Fruit fly (Drosophila melanogaster) whole organism, embryonic: Measurements from ENCODE around the gene CG18213.

Experiments used
- Atf-2 ChIP-seq: fragments of 200-800 bp; sonication (Bioruptor generic); optimal IDR thresholded peaks from 2 replicates; lab custom pipeline; 2016; ENCODE audit warnings: missing biosample characterization, missing genetic modification characterization
- Bteb2 ChIP-seq: fragments of 200-800 bp; sonication (Bioruptor generic); optimal IDR thresholded peaks from 2 replicates; lab custom pipeline; 2016; ENCODE audit warnings: missing biosample characterization, missing genetic modification characterization
- CG10431 ChIP-seq: fragments of 200-800 bp; sonication (Bioruptor generic); optimal IDR thresholded peaks from 3 replicates; lab custom pipeline; 2018; ENCODE audit warnings: missing biosample characterization, mild to moderate bottlenecking, missing genetic modification characterization
- CG11398 ChIP-seq: fragments of 200-800 bp; sonication (Bioruptor generic); optimal IDR thresholded peaks from 2 replicates; lab custom pipeline; 2016; ENCODE audit warnings: missing biosample characterization, missing genetic modification characterization
- CG12155 ChIP-seq: fragments of 200-800 bp; sonication (Bioruptor generic); optimal IDR thresholded peaks from 3 replicates; lab custom pipeline; 2016; ENCODE audit warnings: missing biosample characterization, missing genetic modification characterization
- CG14710 ChIP-seq: fragments of 200-800 bp; sonication (Bioruptor generic); optimal IDR thresholded peaks from 3 replicates; lab custom pipeline; 2019; ENCODE audit warnings: missing biosample characterization, mild to moderate bottlenecking, missing genetic modification characterization, moderate library complexity
- CG1529 ChIP-seq: fragments of 200-800 bp; sonication (Bioruptor generic); optimal IDR thresholded peaks from 3 replicates; lab custom pipeline; 2018; ENCODE audit warnings: missing biosample characterization, missing genetic modification characterization
- CG1792 ChIP-seq: fragments of 200-800 bp; sonication (Bioruptor generic); optimal IDR thresholded peaks from 2 replicates; lab custom pipeline; 2016; ENCODE audit warnings: missing biosample characterization, missing genetic modification characterization
- CG2120 ChIP-seq: fragments of 200-800 bp; sonication (Bioruptor generic); optimal IDR thresholded peaks from 3 replicates; lab custom pipeline; 2016; ENCODE audit warnings: missing biosample characterization, missing genetic modification characterization
- CG2875 ChIP-seq: fragments of 200-800 bp; sonication (Bioruptor generic); optimal IDR thresholded peaks from 2 replicates; lab custom pipeline; 2017; ENCODE audit warnings: missing biosample characterization, mild to moderate bottlenecking, missing genetic modification characterization, missing genetic modification reagents
- CG34224 ChIP-seq: fragments of 200-800 bp; sonication (Bioruptor generic); IDR thresholded peaks from 3 replicates; pipeline ENCODE4 v1.3.6; 2022; ENCODE audit warnings: missing biosample characterization, missing genetic modification characterization; ENCODE audit not compliant: partially characterized antibody
- CG6654 ChIP-seq: fragments of 200-800 bp; sonication (Bioruptor generic); optimal IDR thresholded peaks from 2 replicates; lab custom pipeline; 2017; ENCODE audit warnings: missing biosample characterization, mild to moderate bottlenecking, missing genetic modification characterization
- CG6854 ChIP-seq: fragments of 200-800 bp; sonication (Bioruptor generic); optimal IDR thresholded peaks from 3 replicates; lab custom pipeline; 2017; ENCODE audit warnings: missing biosample characterization, mild to moderate bottlenecking, missing genetic modification characterization
- CG9727 ChIP-seq: fragments of 200-800 bp; sonication (Bioruptor generic); optimal IDR thresholded peaks from 3 replicates; lab custom pipeline; 2017; ENCODE audit warnings: missing biosample characterization, mild to moderate bottlenecking, missing genetic modification characterization
- Chrac-16 ChIP-seq: fragments of 200-800 bp; sonication (Bioruptor generic); optimal IDR thresholded peaks from 3 replicates; lab custom pipeline; 2016; ENCODE audit warnings: missing biosample characterization, missing genetic modification characterization
- Doc3 ChIP-seq: fragments of 200-800 bp; sonication (Bioruptor generic); IDR thresholded peaks from 3 replicates; pipeline ENCODE4 v1.3.6; 2022; ENCODE audit warnings: missing biosample characterization, missing genetic modification characterization; ENCODE audit not compliant: partially characterized antibody
- Eip74EF ChIP-seq, 2 experiments: fragments of 200-800 bp in 1 of 2; fragments of >200 bp in 1 of 2; sonication (Bioruptor generic) in 1 of 2; optimal IDR thresholded peaks; 2 replicates each; lab custom pipeline; 2017 to 2019; ENCODE audit warnings: missing biosample characterization in 2 of 2, missing genetic modification characterization in 2 of 2, mild to moderate bottlenecking in 1 of 2, moderate library complexity in 1 of 2
- Hey ChIP-seq: fragments of 200-800 bp; sonication (Bioruptor generic); optimal IDR thresholded peaks from 3 replicates; lab custom pipeline; 2018; ENCODE audit warnings: missing biosample characterization, mild to moderate bottlenecking, missing genetic modification characterization
- HmgD ChIP-seq: fragments of 200-800 bp; sonication (Bioruptor generic); optimal IDR thresholded peaks from 3 replicates; lab custom pipeline; 2016; ENCODE audit warnings: missing biosample characterization, missing genetic modification characterization
- Hr3 ChIP-seq: fragments of 200-800 bp; sonication (Bioruptor generic); optimal IDR thresholded peaks from 3 replicates; lab custom pipeline; 2016; ENCODE audit warnings: missing biosample characterization, missing genetic modification characterization
- Meics ChIP-seq: fragments of 200-800 bp; sonication (Bioruptor generic); optimal IDR thresholded peaks from 2 replicates; lab custom pipeline; 2017; ENCODE audit warnings: missing biosample characterization, mild to moderate bottlenecking, missing genetic modification characterization
- Oli ChIP-seq: fragments of 200-800 bp; sonication (Bioruptor generic); optimal IDR thresholded peaks from 2 replicates; lab custom pipeline; 2018; ENCODE audit warnings: missing biosample characterization, mild to moderate bottlenecking, missing genetic modification characterization, moderate library complexity
- Ravus ChIP-seq: fragments of 200-800 bp; sonication (Bioruptor generic); IDR thresholded peaks from 2 replicates; pipeline ENCODE4 v1.3.6; 2022; ENCODE audit warnings: missing biosample characterization, missing genetic modification characterization
- Side ChIP-seq: fragments of 200-800 bp; sonication (Bioruptor generic); optimal IDR thresholded peaks from 2 replicates; lab custom pipeline; 2016; ENCODE audit warnings: missing biosample characterization, missing genetic modification characterization
- bigmax ChIP-seq: fragments of 200-800 bp; sonication (Bioruptor generic); optimal IDR thresholded peaks from 2 replicates; lab custom pipeline; 2018; ENCODE audit warnings: missing biosample characterization, mild to moderate bottlenecking, missing genetic modification characterization
- cato ChIP-seq: fragments of 200-800 bp; sonication (Bioruptor generic); optimal IDR thresholded peaks from 2 replicates; lab custom pipeline; 2016; ENCODE audit warnings: missing biosample characterization, missing genetic modification characterization, borderline replicate concordance
- crol ChIP-seq: fragments of 200-800 bp; sonication (Bioruptor generic); IDR thresholded peaks from 2 replicates; pipeline ENCODE4 v1.3.6; 2022; ENCODE audit warnings: missing biosample characterization, missing genetic modification characterization
- dmrt99B ChIP-seq: fragments of 200-800 bp; sonication (Bioruptor generic); optimal IDR thresholded peaks from 2 replicates; lab custom pipeline; 2018; ENCODE audit warnings: missing biosample characterization, mild to moderate bottlenecking, missing genetic modification characterization, moderate library complexity
- eve ChIP-seq, 2 experiments: fragments of >200 bp; optimal IDR thresholded peaks; 2 replicates each; lab custom pipeline; 2017; ENCODE audit warnings: missing biosample characterization in 2 of 2, missing genetic modification characterization in 2 of 2
- eyg ChIP-seq: fragments of 200-800 bp; sonication (Bioruptor generic); optimal IDR thresholded peaks from 3 replicates; lab custom pipeline; 2016; ENCODE audit warnings: missing biosample characterization, missing genetic modification characterization
- gsb ChIP-seq: fragments of 200-800 bp; sonication (Bioruptor generic); IDR thresholded peaks from 2 replicates; pipeline ENCODE4 v1.3.6; 2022; ENCODE audit warnings: missing biosample characterization, missing genetic modification characterization
- h ChIP-seq: fragments of >200 bp; optimal IDR thresholded peaks from 2 replicates; lab custom pipeline; 2017
- ham ChIP-seq: fragments of 200-800 bp; sonication (Bioruptor generic); IDR thresholded peaks from 2 replicates; pipeline ENCODE4 v1.3.6; 2022; ENCODE audit warnings: missing biosample characterization, missing genetic modification characterization
- kah ChIP-seq: fragments of 200-800 bp; sonication (Bioruptor generic); optimal IDR thresholded peaks from 2 replicates; lab custom pipeline; 2018; ENCODE audit warnings: missing biosample characterization, mild to moderate bottlenecking, missing genetic modification characterization
- ken ChIP-seq: fragments of 200-800 bp; sonication (Bioruptor generic); IDR thresholded peaks from 3 replicates; pipeline ENCODE4 v1.3.6; 2022; ENCODE audit warnings: missing biosample characterization, missing genetic modification characterization
- klu ChIP-seq: fragments of 200-800 bp; sonication (Bioruptor generic); IDR thresholded peaks from 2 replicates; pipeline ENCODE4 v1.3.6; 2022; ENCODE audit warnings: missing biosample characterization, missing genetic modification characterization
- lbe ChIP-seq: fragments of 200-800 bp; sonication (Bioruptor generic); optimal IDR thresholded peaks from 2 replicates; lab custom pipeline; 2016; ENCODE audit warnings: missing biosample characterization, mild to moderate bottlenecking, missing genetic modification characterization
- lola ChIP-seq, 3 experiments: fragments of >200 bp in 2 of 3; fragments of 200-800 bp in 1 of 3; sonication (Bioruptor generic) in 1 of 3; optimal IDR thresholded peaks; 2 replicates each; lab custom pipeline; 2017 to 2019; ENCODE audit warnings: missing biosample characterization in 3 of 3, missing genetic modification characterization in 3 of 3, mild to moderate bottlenecking in 1 of 3, moderate library complexity in 1 of 3
- nerfin-2 ChIP-seq: fragments of 200-800 bp; sonication (Bioruptor generic); IDR thresholded peaks from 2 replicates; pipeline ENCODE4 v1.3.6; 2022; ENCODE audit warnings: missing biosample characterization, missing genetic modification characterization; ENCODE audit not compliant: partially characterized antibody
- oc ChIP-seq: fragments of 200-800 bp; sonication (Bioruptor generic); optimal IDR thresholded peaks from 2 replicates; lab custom pipeline; 2018; ENCODE audit warnings: missing biosample characterization, mild to moderate bottlenecking, missing genetic modification characterization, moderate library complexity
- otp ChIP-seq: fragments of 200-800 bp; sonication (Bioruptor generic); IDR thresholded peaks from 3 replicates; pipeline ENCODE4, ENCODE4 v1.3.6; 2022; ENCODE audit warnings: missing biosample characterization, missing genetic modification characterization
- psq ChIP-seq: fragments of 200-800 bp; sonication (Bioruptor generic); optimal IDR thresholded peaks from 2 replicates; lab custom pipeline; 2017; ENCODE audit warnings: missing biosample characterization, missing genetic modification characterization
- sens-2 ChIP-seq: fragments of 200-800 bp; sonication (Bioruptor generic); IDR thresholded peaks from 2 replicates; pipeline ENCODE4 v1.3.6; 2022; ENCODE audit warnings: missing biosample characterization, missing genetic modification characterization
- tna ChIP-seq: fragments of 200-800 bp; sonication (Bioruptor generic); IDR thresholded peaks from 2 replicates; pipeline ENCODE4 v1.3.6; 2022; ENCODE audit warnings: missing biosample characterization, missing genetic modification characterization; ENCODE audit not compliant: partially characterized antibody
- trh ChIP-seq: fragments of 200-800 bp; sonication (Bioruptor generic); optimal IDR thresholded peaks from 2 replicates; lab custom pipeline; 2016; ENCODE audit warnings: missing biosample characterization, missing genetic modification characterization
- twi ChIP-seq: fragments of 200-800 bp; optimal IDR thresholded peaks from 2 replicates; lab custom pipeline; 2019; ENCODE audit warnings: missing biosample characterization, mild to moderate bottlenecking, missing genetic modification characterization, moderate library complexity
- unc-4 ChIP-seq: fragments of 200-800 bp; sonication (Bioruptor generic); IDR thresholded peaks from 2 replicates; pipeline ENCODE4 v1.3.6; 2022; ENCODE audit warnings: missing biosample characterization, missing genetic modification characterization; ENCODE audit not compliant: partially characterized antibody
- wek ChIP-seq: fragments of 200-800 bp; sonication (Bioruptor generic); optimal IDR thresholded peaks from 3 replicates; lab custom pipeline; 2018; ENCODE audit warnings: missing biosample characterization, mild to moderate bottlenecking, missing genetic modification characterization, moderate library complexity
- zfh1 ChIP-seq: fragments of 200-800 bp; sonication (Bioruptor generic); IDR thresholded peaks from 3 replicates; pipeline ENCODE4 v1.3.6; 2022; ENCODE audit warnings: missing biosample characterization, missing genetic modification characterization

The CG18213 gene

DNA sequence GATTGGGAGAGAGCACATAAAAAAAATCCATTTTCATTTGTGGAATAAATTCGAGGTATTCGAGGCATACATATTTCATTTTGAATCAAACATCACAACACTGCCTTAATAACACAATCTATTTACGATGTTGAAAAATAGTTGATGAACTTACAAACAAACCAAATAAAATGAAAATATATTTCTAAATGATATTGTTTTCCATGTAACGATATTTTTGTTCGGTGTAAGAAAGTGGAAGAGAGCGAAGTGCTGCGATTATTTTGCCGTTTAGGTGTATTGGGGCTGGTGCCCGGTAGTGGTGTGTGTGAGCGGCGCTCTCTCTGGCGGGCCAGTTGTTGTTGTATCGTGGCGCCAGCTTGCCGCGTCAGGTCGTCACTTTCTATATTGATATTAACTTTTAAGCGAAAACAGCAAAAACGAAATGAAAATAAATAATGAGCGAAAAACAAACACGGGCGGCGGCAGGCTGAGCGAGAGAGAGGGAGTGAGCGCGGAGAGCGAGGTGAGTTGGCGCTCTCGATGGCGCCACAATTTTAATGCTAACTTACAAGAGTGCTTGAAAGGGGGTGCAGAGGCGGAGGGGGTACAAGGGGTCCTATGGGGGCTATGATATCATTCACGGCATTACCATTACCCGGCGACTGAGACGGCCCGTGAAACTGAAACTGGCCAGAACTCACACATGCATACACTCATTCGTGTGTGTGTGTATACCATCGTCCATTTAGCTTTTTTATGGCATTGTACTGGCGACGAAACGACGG, 25.2 kb upstream of the CG18213 start (continued):
- TF ChIP-seq psq (peak; percentile 79), oc (tag; lab: Kevin White, UChicago) (peak; percentile 96), Doc3 (no peak), Hr3 (peak; percentile 95), CG14710 (tag; lab: Kevin White, UChicago) (peak; percentile 91), Oli (tag; lab: Kevin White, UChicago) (peak; percentile 95), twi (peak; percentile 74), otp (GFP tag; lab: Robert Waterston, UW) (peak; percentile 73; the same call in 2 of the 3 replicates), wek (GFP tag; lab: Kevin White, UChicago) (peak; percentile 77), kah (peak; percentile 82), ham (GFP tag; lab: Robert Waterston, UW) (no peak), Chrac-16 (GFP tag; lab: Kevin White, UChicago) (peak; percentile 92), gsb (GFP tag; lab: Robert Waterston, UW) (peak; percentile 73), Eip74EF (GFP tag; optimal IDR thresholded peaks at IDR 0.05; lab: Kevin White, UChicago) (peak in 1 of 2 experiments; percentile 95), ken (GFP tag; lab: Robert Waterston, UW) (peak; percentile 85), bigmax (GFP tag; lab: Kevin White, UChicago) (peak; percentile 5), CG2120 (GFP tag; lab: Kevin White, UChicago) (peak; percentile 98), CG11398 (GFP tag; lab: Kevin White, UChicago) (peak; percentile 84), CG1792 (GFP tag; lab: Kevin White, UChicago) (peak; percentile 84), CG6854 (peak; percentile 88), Hey (tag; lab: Kevin White, UChicago) (peak; percentile 76), Atf-2 (peak; percentile 86), CG34224 (GFP tag; lab: Robert Waterston, UW) (peak; percentile 64), klu (GFP tag; lab: Robert Waterston, UW) (peak; percentile 79), zfh1 (GFP tag; lab: Robert Waterston, UW) (peak; percentile 84), CG6654 (GFP tag; lab: Kevin White, UChicago) (peak; percentile 78), unc-4 (no peak), Meics (GFP tag; lab: Kevin White, UChicago) (peak; percentile 94), trh (peak; percentile 58), lbe (GFP tag; lab: Kevin White, UChicago) (peak; percentile 96), cato (GFP tag; lab: Kevin White, UChicago) (peak; percentile 67), dmrt99B (tag; lab: Kevin White, UChicago) (peak; percentile 97), Side (GFP tag; lab: Kevin White, UChicago) (peak; percentile 90), eve (GFP tag; optimal IDR thresholded peaks at IDR 0.05; lab: Kevin White, UChicago) (peak in 1 of 2 experiments; percentile 96), lola (GFP tag; optimal IDR thresholded peaks at IDR 0.05; lab: Kevin White, UChicago) (peak in 1 of 3 experiments; percentile 86), tna (no peak), HmgD (peak; percentile 23), CG1529 (GFP tag; lab: Kevin White, UChicago) (peak; percentile 87), crol (peak; percentile 98), sens-2 (GFP tag; lab: Robert Waterston, UW) (peak; percentile 70), Ravus (peak; percentile 64), CG9727 (GFP tag; lab: Kevin White, UChicago) (peak; percentile 93), h (lab: Kevin White, UChicago) (no peak), CG12155 (GFP tag; lab: Kevin White, UChicago) (peak; percentile 91), CG2875 (peak; percentile 85), eyg (peak; percentile 70), nerfin-2 (no peak), Bteb2 (GFP tag; lab: Kevin White, UChicago) (peak; percentile 91), CG10431 (GFP tag; lab: Kevin White, UChicago) (peak; percentile 83)
